Worm (Caenorhabditis elegans) whole organism, young adult: ENCODE measurements around the gene got-2.2.
A peak's percentile ranks its signal among the peaks of the same experiment; 100 is the strongest.

Source experiments
- C17E4.6 ChIP-seq: fragments of 200-800 bp; sonication (Bioruptor generic); IDR thresholded peaks from 2 replicates; pipeline ENCODE4 v1.3.6; 2022; ENCODE audit warnings: missing genetic modification reagents, missing genetic modification characterization, missing compliant biosample characterization
- F10E7.11 ChIP-seq: sonication (generic microtip); optimal IDR thresholded peaks from 2 replicates; lab custom pipeline; 2017; ENCODE audit warnings: mild to moderate bottlenecking, missing genetic modification characterization, moderate library complexity, missing compliant biosample characterization
- F39B2.1 ChIP-seq: fragments of 200-800 bp; sonication (Bioruptor generic); IDR thresholded peaks from 2 replicates; pipeline ENCODE4 v1.3.6; 2022; ENCODE audit warnings: missing genetic modification reagents, missing genetic modification characterization, missing compliant biosample characterization
- F52B5.7 ChIP-seq: sonication (generic microtip); optimal IDR thresholded peaks from 2 replicates; lab custom pipeline; 2016; ENCODE audit warnings: mild to moderate bottlenecking, missing genetic modification characterization, missing compliant biosample characterization
- F57C9.4 ChIP-seq: sonication (generic microtip); optimal IDR thresholded peaks from 2 replicates; lab custom pipeline; 2017; ENCODE audit warnings: mild to moderate bottlenecking, missing genetic modification characterization, missing compliant biosample characterization
- K11D2.4 ChIP-seq: fragments of 200-800 bp; sonication (Bioruptor generic); IDR thresholded peaks from 2 replicates; pipeline ENCODE4 v1.3.6; 2022; ENCODE audit warnings: missing genetic modification reagents, missing genetic modification characterization, missing compliant biosample characterization
- K12H6.12 ChIP-seq: fragments of 200-800 bp; sonication (Bioruptor generic); optimal IDR thresholded peaks from 2 replicates; lab custom pipeline; 2018; ENCODE audit warnings: mild to moderate bottlenecking, missing genetic modification characterization, missing compliant biosample characterization
- T26A5.8 ChIP-seq: sonication (generic microtip); optimal IDR thresholded peaks from 2 replicates; lab custom pipeline; 2016; ENCODE audit warnings: missing genetic modification characterization, missing compliant biosample characterization
- Y67H2A.10 ChIP-seq: fragments of 200-800 bp; sonication (Bioruptor generic); conservative IDR thresholded peaks from 2 replicates; pipeline ENCODE4 v1.3.6; 2022; ENCODE audit warnings: missing genetic modification reagents, missing genetic modification characterization, missing compliant biosample characterization
- ZK185.1 ChIP-seq: sonication (generic microtip); optimal IDR thresholded peaks from 2 replicates; lab custom pipeline; 2016; ENCODE audit warnings: mild to moderate bottlenecking, missing genetic modification characterization, missing compliant biosample characterization; ENCODE audit not compliant: poor library complexity, severe bottlenecking
- ama-1 ChIP-seq, 3 experiments: fragments of 150-350 bp in 1 of 3; sonication (generic microtip) in 2 of 3; optimal IDR thresholded peaks; 2 replicates each; lab custom pipeline; 2014 to 2018; ENCODE audit warnings: missing biosample characterization in 2 of 3, missing genetic modification characterization in 2 of 3, missing genetic modification reagents in 2 of 3
- attf-5 ChIP-seq: fragments of 200-800 bp; sonication (Bioruptor generic); optimal IDR thresholded peaks from 2 replicates; lab custom pipeline; 2018; ENCODE audit warnings: mild to moderate bottlenecking, missing genetic modification characterization, missing compliant biosample characterization
- cebp-2 ChIP-seq: fragments of 200-800 bp; sonication (Bioruptor generic); IDR thresholded peaks from 2 replicates; pipeline ENCODE4 v1.3.6; 2022; ENCODE audit warnings: missing genetic modification characterization, missing compliant biosample characterization
- ceh-27 ChIP-seq: fragments of 200-800 bp; sonication (Bioruptor generic); optimal IDR thresholded peaks from 2 replicates; lab custom pipeline; 2018; ENCODE audit warnings: mild to moderate bottlenecking, missing genetic modification characterization, moderate library complexity, missing compliant biosample characterization
- efl-1 ChIP-seq: fragments of 150-350 bp; optimal IDR thresholded peaks from 2 replicates; lab custom pipeline; 2014; ENCODE audit warnings: missing biosample characterization, missing genetic modification reagents, missing genetic modification characterization
- egl-18 ChIP-seq: fragments of 200-800 bp; sonication (Bioruptor generic); IDR thresholded peaks from 2 replicates; pipeline ENCODE4 v1.3.6; 2022; ENCODE audit warnings: missing genetic modification reagents, missing genetic modification characterization, missing compliant biosample characterization
- egl-44 ChIP-seq: fragments of 200-800 bp; sonication (Bioruptor generic); IDR thresholded peaks from 2 replicates; pipeline ENCODE4 v1.3.6; 2022; ENCODE audit warnings: missing genetic modification reagents, missing genetic modification characterization, missing compliant biosample characterization
- gei-17 ChIP-seq: fragments of 200-800 bp; sonication (Bioruptor generic); optimal IDR thresholded peaks from 2 replicates; lab custom pipeline; 2018; ENCODE audit warnings: mild to moderate bottlenecking, missing genetic modification characterization, missing compliant biosample characterization
- hmg-1.2 ChIP-seq: fragments of 200-800 bp; sonication (Bioruptor generic); IDR thresholded peaks from 2 replicates; pipeline ENCODE4 v1.3.6; 2022; ENCODE audit warnings: missing genetic modification reagents, missing genetic modification characterization, missing compliant biosample characterization
- hrde-1 ChIP-seq: sonication (generic microtip); optimal IDR thresholded peaks from 2 replicates; lab custom pipeline; 2016; ENCODE audit warnings: missing genetic modification characterization, mild to moderate bottlenecking, missing compliant biosample characterization, moderate library complexity, missing genotype, missing genetic modification reagents, borderline replicate concordance
- lin-35 ChIP-seq, 3 experiments: fragments of 150-350 bp in 2 of 3; sonication (generic microtip) in 1 of 3; optimal IDR thresholded peaks; 2 replicates each; lab custom pipeline; 2014 to 2018; ENCODE audit warnings: missing biosample characterization in 3 of 3, missing genetic modification characterization in 3 of 3, missing genetic modification reagents in 3 of 3
- lin-40 ChIP-seq: sonication (generic microtip); optimal IDR thresholded peaks from 2 replicates; lab custom pipeline; 2016; ENCODE audit warnings: missing genetic modification characterization, mild to moderate bottlenecking, missing compliant biosample characterization, missing genotype, missing genetic modification reagents
- madf-10 ChIP-seq: sonication (generic microtip); optimal IDR thresholded peaks from 2 replicates; lab custom pipeline; 2016; ENCODE audit warnings: mild to moderate bottlenecking, missing genetic modification characterization, missing compliant biosample characterization
- madf-6 ChIP-seq: fragments of 200-800 bp; sonication (Bioruptor generic); IDR thresholded peaks from 2 replicates; pipeline ENCODE4 v1.3.6; 2022; ENCODE audit warnings: missing genetic modification reagents, missing genetic modification characterization, missing compliant biosample characterization
- mes-4 ChIP-seq: sonication (generic microtip); optimal IDR thresholded peaks from 2 replicates; lab custom pipeline; 2016; ENCODE audit warnings: missing genotype, missing genetic modification characterization, missing compliant biosample characterization
- nhr-80 ChIP-seq: sonication (generic microtip); optimal IDR thresholded peaks from 2 replicates; lab custom pipeline; 2016; ENCODE audit warnings: missing genetic modification characterization, missing compliant biosample characterization
- pbrm-1 ChIP-seq: fragments of 200-800 bp; sonication (Bioruptor generic); IDR thresholded peaks from 2 replicates; pipeline ENCODE4 v1.3.6; 2022; ENCODE audit warnings: missing genetic modification reagents, missing genetic modification characterization, missing compliant biosample characterization
- rec-8 ChIP-seq, 2 experiments: sonication (generic microtip); optimal IDR thresholded peaks; 2 replicates each; lab custom pipeline; 2016; ENCODE audit warnings: mild to moderate bottlenecking in 2 of 2, missing genetic modification characterization in 2 of 2, missing genetic modification reagents in 2 of 2, missing genotype in 2 of 2, missing biosample characterization in 1 of 2, missing compliant biosample characterization in 1 of 2, moderate library complexity in 1 of 2
- repo-1 ChIP-seq: sonication (generic microtip); optimal IDR thresholded peaks from 2 replicates; lab custom pipeline; 2017; ENCODE audit warnings: mild to moderate bottlenecking, missing genetic modification characterization, missing compliant biosample characterization
- rpc-1 ChIP-seq, 2 experiments: fragments of 150-350 bp in 1 of 2; sonication (generic microtip) in 1 of 2; optimal IDR thresholded peaks; 2 replicates each; lab custom pipeline; 2014 to 2018; ENCODE audit warnings: missing biosample characterization in 1 of 2, missing genetic modification characterization in 1 of 2, missing genetic modification reagents in 1 of 2, missing genotype in 1 of 2
- sea-2 ChIP-seq: fragments of 200-800 bp; sonication (Bioruptor generic); IDR thresholded peaks from 2 replicates; pipeline ENCODE4 v1.3.6; 2022; ENCODE audit warnings: missing genetic modification characterization, missing compliant biosample characterization
- sptf-2 ChIP-seq: fragments of 200-800 bp; sonication (Bioruptor generic); optimal IDR thresholded peaks from 2 replicates; lab custom pipeline; 2018; ENCODE audit warnings: mild to moderate bottlenecking, missing genetic modification characterization, missing compliant biosample characterization
- xnd-1 ChIP-seq: sonication (generic microtip); optimal IDR thresholded peaks from 2 replicates; lab custom pipeline; 2016; ENCODE audit warnings: missing genotype, missing genetic modification reagents, missing genetic modification characterization, missing compliant biosample characterization
- zfh-2 ChIP-seq: fragments of 200-800 bp; sonication (Bioruptor generic); conservative IDR thresholded peaks from 2 replicates; pipeline ENCODE4 v1.3.6; 2022; ENCODE audit warnings: missing genetic modification reagents, missing genetic modification characterization, missing compliant biosample characterization
- ztf-18 ChIP-seq: sonication (generic microtip); optimal IDR thresholded peaks from 2 replicates; lab custom pipeline; 2016; ENCODE audit warnings: missing genotype, mild to moderate bottlenecking, missing genetic modification characterization, missing compliant biosample characterization
- ztf-25 ChIP-seq: fragments of 200-800 bp; sonication (Bioruptor generic); IDR thresholded peaks from 2 replicates; pipeline ENCODE4 v1.3.6; 2022; ENCODE audit warnings: missing genetic modification reagents, missing genetic modification characterization, missing compliant biosample characterization
- ztf-6 ChIP-seq: fragments of 200-800 bp; sonication (Bioruptor generic); IDR thresholded peaks from 2 replicates; pipeline ENCODE4 v1.3.6; 2022; ENCODE audit warnings: missing genetic modification reagents, missing genetic modification characterization, missing compliant biosample characterization

got-2.2 gene

ce11 chrX:6256969-6257368 is 16.2 kb downstream of the got-2.2 start:
- TF ChIP-seq attf-5 (GFP tag; lab: Kevin White, UChicago) (no peak), F39B2.1 (GFP tag; lab: Robert Waterston, UW) (no peak), egl-44 (GFP tag; lab: Robert Waterston, UW) (no peak), efl-1 (GFP tag; lab: Kevin White, UChicago) (no peak), mes-4 (tag; lab: Kevin White, UChicago) (no peak), K11D2.4 (GFP tag; lab: Robert Waterston, UW) (no peak), Y67H2A.10 (GFP tag; lab: Robert Waterston, UW) (no peak), cebp-2 (no peak), T26A5.8 (tag; lab: Kevin White, UChicago) (no peak), hrde-1 (tag; lab: Kevin White, UChicago) (no peak), ztf-6 (no peak), sptf-2 (GFP tag; lab: Kevin White, UChicago) (no peak), repo-1 (tag; lab: Kevin White, UChicago) (no peak), madf-6 (GFP tag; lab: Robert Waterston, UW) (no peak), F57C9.4 (tag; lab: Kevin White, UChicago) (no peak), egl-18 (no peak), xnd-1 (tag; lab: Kevin White, UChicago) (no peak), ztf-18 (no peak)

DNA sequence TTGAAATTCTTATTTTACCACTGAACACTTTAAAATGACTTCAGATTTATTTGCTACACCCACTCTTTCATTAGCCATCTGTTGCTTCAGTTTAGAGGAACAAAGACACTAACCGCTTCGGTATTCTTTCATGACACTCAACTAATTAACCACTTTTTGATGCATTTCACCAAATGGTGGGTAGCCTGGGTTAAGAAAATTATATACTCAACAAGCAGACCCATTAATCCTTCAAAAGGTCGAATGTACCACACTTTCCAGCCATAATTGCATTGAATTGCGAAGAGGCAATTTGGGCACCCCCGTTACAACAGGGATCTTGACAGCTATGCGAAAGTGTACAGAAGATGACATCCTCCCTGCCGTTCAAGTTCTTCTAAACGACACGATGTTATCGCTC is 17.6 kb downstream of the got-2.2 start:
- TF ChIP-seq zfh-2 (GFP tag; lab: Robert Waterston, UW) (no peak), madf-10 (tag; lab: Kevin White, UChicago) (no peak)

DNA sequence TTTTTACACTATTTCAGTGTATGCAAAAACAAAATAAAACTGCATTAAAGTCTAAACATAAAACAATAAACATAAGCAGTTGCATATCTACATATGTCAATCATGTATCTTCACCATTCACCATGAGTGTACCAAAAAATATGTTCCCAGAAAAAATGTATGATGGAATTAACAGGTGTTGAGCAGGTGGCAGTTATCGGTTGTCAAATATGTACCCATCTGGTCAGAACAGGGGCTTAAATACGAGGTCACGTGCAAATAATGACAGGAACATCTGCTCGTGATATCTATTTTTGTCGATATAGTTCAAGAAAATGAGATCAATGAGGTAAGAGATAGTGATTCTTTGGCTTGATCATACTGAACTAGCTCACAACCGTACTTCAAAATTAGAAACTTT is 18.3 kb downstream of the got-2.2 start:
- TF ChIP-seq lin-35 (GFP tag; optimal IDR thresholded peaks at IDR 0.05; lab: Kevin White, UChicago), result no peak
- no peak for TF ChIP-seq sea-2
- TF ChIP-seq ztf-25 (GFP tag; lab: Robert Waterston, UW), result no peak
- no peak for TF ChIP-seq F10E7.11 (tag; lab: Kevin White, UChicago)
- TF ChIP-seq ceh-27 (GFP tag; lab: Kevin White, UChicago), result no peak
- TF ChIP-seq efl-1 (GFP tag; lab: Kevin White, UChicago), result no peak
- no peak for TF ChIP-seq rpc-1 (optimal IDR thresholded peaks at IDR 0.05; lab: Kevin White, UChicago)
- TF ChIP-seq rpc-1 (tag; optimal IDR thresholded peaks at IDR 0.05; lab: Kevin White, UChicago), result no peak
- TF ChIP-seq K11D2.4 (GFP tag; lab: Robert Waterston, UW), result no peak
- TF ChIP-seq, all 124 proteins: peak for 0

DNA sequence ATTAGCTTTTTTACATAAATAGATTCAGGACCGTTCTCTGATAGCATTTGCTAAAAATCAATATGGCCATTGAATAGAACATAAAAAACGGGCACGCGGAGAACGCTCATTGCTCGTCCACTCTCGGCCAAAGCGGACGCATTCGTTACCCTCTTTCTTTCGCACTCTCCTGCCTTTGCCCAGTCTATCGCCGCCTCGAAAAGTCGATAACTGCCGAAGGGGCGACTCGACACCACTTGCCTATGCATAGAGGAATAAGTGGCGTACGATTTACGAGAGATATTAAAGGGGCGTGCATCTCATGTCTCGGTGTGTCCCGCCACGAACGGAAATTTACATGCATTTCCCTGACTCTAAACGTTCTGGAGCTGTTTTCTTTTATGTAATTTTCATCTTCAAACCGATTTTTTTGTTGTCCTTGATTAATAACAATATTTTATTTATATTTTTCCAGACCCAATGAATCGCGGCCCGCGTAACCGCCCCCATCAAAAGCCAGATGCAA is 22.5 kb downstream of the got-2.2 start, which contains the start of gene W05H9.4:
W05H9.4 (plus strand) TSS at position 455 of the 505 bp plus-strand sequence.
- TF ChIP-seq F52B5.7 (no peak), hmg-1.2 (GFP tag; lab: Robert Waterston, UW) (peak; percentile 70), K12H6.12 (tag; lab: Kevin White, UChicago) (peak; percentile 18), ZK185.1 (tag; lab: Kevin White, UChicago) (peak; percentile 19), ceh-27 (GFP tag; lab: Kevin White, UChicago) (peak; percentile 36), rec-8 (tag; optimal IDR thresholded peaks at IDR 0.05; lab: Kevin White, UChicago) (no peak), pbrm-1 (GFP tag; lab: Robert Waterston, UW) (0 out of 2 replicates have a peak, but pooled peaks have one; percentile 19), C17E4.6 (GFP tag; lab: Robert Waterston, UW) (0 out of 2 replicates have a peak, but pooled peaks have one; percentile 24), gei-17 (GFP tag; lab: Kevin White, UChicago) (no peak), zfh-2 (GFP tag; lab: Robert Waterston, UW) (peak; percentile 73; the same call in 1 of the 2 replicates), lin-40 (tag; lab: Kevin White, UChicago) (peak; percentile 20), ama-1 (optimal IDR thresholded peaks at IDR 0.05; lab: Kevin White, UChicago) (no peak), ama-1 (GFP tag; optimal IDR thresholded peaks at IDR 0.05; lab: Kevin White, UChicago) (no peak), nhr-80 (tag; lab: Kevin White, UChicago) (peak; percentile 14)
